Worm (Caenorhabditis elegans): ENCODE results near the gene ntl-4.

- no peak for TF ChIP-seq snpc-4 (tag; optimal IDR thresholded peaks at IDR 0.05)
- TF ChIP-seq ceh-39 (tag; optimal IDR thresholded peaks at IDR 0.05): no peak
- no peak for TF ChIP-seq ces-1 (GFP tag; optimal IDR thresholded peaks at IDR 0.05)
- no peak for TF ChIP-seq flh-1 (GFP tag; optimal IDR thresholded peaks at IDR 0.05)
Observed at ce11 chrIV:7879017-7879416, 31.4 kb upstream of the ntl-4 start, which contains the start of gene srt-73.

Measured in whole organism, mixed stage, embryonic.